Worm (Caenorhabditis elegans) whole organism, L4/young adult: ENCODE data around the gene glt-3.

Experiments used
- W03F9.2 ChIP-seq: fragments of 150-350 bp; optimal IDR thresholded peaks from 2 replicates; lab custom pipeline; 2014; ENCODE audit warnings: missing biosample characterization, missing genetic modification characterization
- dao-5 ChIP-seq: sonication (generic microtip); optimal IDR thresholded peaks from 2 replicates; lab custom pipeline; 2016; ENCODE audit warnings: missing genotype, missing genetic modification characterization, moderate library complexity, missing compliant biosample characterization
- him-1 ChIP-seq: sonication (generic microtip); optimal IDR thresholded peaks from 2 replicates; lab custom pipeline; 2016; ENCODE audit warnings: missing genotype, missing genetic modification reagents, missing genetic modification characterization, missing compliant biosample characterization

Gene glt-3

ce11 chrIV:10129957-10130356 is at the start of gene glt-3:
Gene glt-3 (plus strand): TSS chrIV:10130257.
- TF ChIP-seq W03F9.2 (tag; lab: Kevin White, UChicago) (no peak), dao-5 (tag; lab: Kevin White, UChicago) (no peak), him-1 (tag; lab: Kevin White, UChicago) (no peak)

ce11 chrIV:10080816-10081215 is 49.2 kb upstream of the glt-3 start, which contains the start of gene W01B6.6:
Gene W01B6.6 (plus strand): TSS chrIV:10081116.
- no peak for TF ChIP-seq him-1 (tag; lab: Kevin White, UChicago)
- TF ChIP-seq W03F9.2 (tag; lab: Kevin White, UChicago), result no peak
- no peak for TF ChIP-seq dao-5 (tag; lab: Kevin White, UChicago)

- TF ChIP-seq him-1 (tag; lab: Kevin White, UChicago) (no peak), dao-5 (tag; lab: Kevin White, UChicago) (no peak), W03F9.2 (tag; lab: Kevin White, UChicago) (no peak)
Observed at ce11 chrIV:10084323-10084959, 45.6 kb upstream of the glt-3 start, which contains the start of gene W01B6.8. Gene W01B6.8 (minus strand): TSS chrIV:10084373.

ce11 chrIV:10085401-10086187 is 44.5 kb upstream of the glt-3 start, which contains the start of the genes col-2 and ndc-80:
Gene col-2 (minus strand): TSS chrIV:10085451.
Gene ndc-80 (plus strand): TSS chrIV:10086137.
- TF ChIP-seq W03F9.2 (tag; lab: Kevin White, UChicago), result no peak
- no peak for TF ChIP-seq dao-5 (tag; lab: Kevin White, UChicago)
- TF ChIP-seq him-1 (tag; lab: Kevin White, UChicago), result no peak

ce11 chrIV:10089777-10090176 is 40.3 kb upstream of the glt-3 start, which contains the start of gene ttr-39:
Gene ttr-39 (minus strand): TSS chrIV:10089877.
- TF ChIP-seq dao-5 (tag; lab: Kevin White, UChicago), result no peak

ce11 chrIV:10090358-10090757 is 39.7 kb upstream of the glt-3 start, which contains the start of gene ttbk-5:
Gene ttbk-5 (plus strand): TSS chrIV:10090658.
- TF ChIP-seq dao-5 (tag; lab: Kevin White, UChicago) (no peak), W03F9.2 (tag; lab: Kevin White, UChicago) (no peak), him-1 (tag; lab: Kevin White, UChicago) (no peak)

- TF ChIP-seq dao-5 (tag; lab: Kevin White, UChicago) (no peak), W03F9.2 (tag; lab: Kevin White, UChicago) (no peak), him-1 (tag; lab: Kevin White, UChicago) (no peak)
Observed at ce11 chrIV:10095171-10095570, 34.9 kb upstream of the glt-3 start, which contains the start of the genes C04G2.5 and msp-36. Gene C04G2.5 (minus strand): TSS chrIV:10095271. Gene msp-36 (plus strand): TSS chrIV:10095433.

DNA sequence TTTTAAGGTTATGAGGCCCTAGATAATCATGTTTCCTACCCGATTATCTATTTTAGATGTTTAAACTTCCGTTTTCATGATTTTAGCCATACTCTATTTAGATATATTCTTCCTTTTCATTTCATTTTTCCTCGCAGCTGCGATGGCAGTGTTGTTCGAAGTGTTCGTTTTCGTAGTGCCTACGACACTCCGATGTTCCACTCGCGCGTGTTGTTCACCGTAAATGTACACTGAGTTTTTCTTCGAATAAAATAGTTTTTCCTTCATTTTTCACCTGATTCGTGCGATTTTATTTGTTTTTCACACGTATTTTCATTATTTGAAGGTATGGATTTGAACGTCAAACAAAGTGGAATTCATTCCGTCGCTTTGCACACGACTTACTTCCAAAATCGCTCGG is 33.2 kb upstream of the glt-3 start, which contains the start of gene dis-3:
TSS of gene dis-3 (plus strand) at position 322 of the 400 bp plus-strand sequence.
- TF ChIP-seq him-1 (tag; lab: Kevin White, UChicago) (no peak), dao-5 (tag; lab: Kevin White, UChicago) (no peak), W03F9.2 (tag; lab: Kevin White, UChicago) (no peak)

- TF ChIP-seq dao-5 (tag; lab: Kevin White, UChicago) (no peak), W03F9.2 (tag; lab: Kevin White, UChicago) (no peak), him-1 (tag; lab: Kevin White, UChicago) (no peak)
Observed at ce11 chrIV:10110417-10110816, 19.6 kb upstream of the glt-3 start, which contains the start of gene egl-38. Gene egl-38 (minus strand): TSS chrIV:10110517.

ce11 chrIV:10110870-10111269 is 19.2 kb upstream of the glt-3 start:
- TF ChIP-seq him-1 (tag; lab: Kevin White, UChicago) (no peak), dao-5 (tag; lab: Kevin White, UChicago) (no peak), W03F9.2 (tag; lab: Kevin White, UChicago) (no peak)

- no peak for TF ChIP-seq W03F9.2 (tag; lab: Kevin White, UChicago)
- TF ChIP-seq him-1 (tag; lab: Kevin White, UChicago), result no peak
- TF ChIP-seq dao-5 (tag; lab: Kevin White, UChicago), result no peak
Observed at ce11 chrIV:10111441-10111840, 18.6 kb upstream of the glt-3 start, which contains the start of gene spch-1. Gene spch-1 (minus strand): TSS chrIV:10111541.

- no peak for TF ChIP-seq dao-5 (tag; lab: Kevin White, UChicago)
- no peak for TF ChIP-seq W03F9.2 (tag; lab: Kevin White, UChicago)
- no peak for TF ChIP-seq him-1 (tag; lab: Kevin White, UChicago)
Observed at ce11 chrIV:10112570-10112969, 17.5 kb upstream of the glt-3 start, which contains the start of gene nsph-3.2. Gene nsph-3.2 (plus strand): TSS chrIV:10112870.

- no peak for TF ChIP-seq dao-5 (tag; lab: Kevin White, UChicago)
- no peak for TF ChIP-seq him-1 (tag; lab: Kevin White, UChicago)
- TF ChIP-seq W03F9.2 (tag; lab: Kevin White, UChicago), result no peak
Observed at ce11 chrIV:10115142-10115541, 14.9 kb upstream of the glt-3 start, which contains the start of gene C04G2.10. Gene C04G2.10 (plus strand): TSS chrIV:10115442.
